Worm (Caenorhabditis elegans): Measurements from ENCODE around the gene idpc-3.

idpc-3 gene

DNA sequence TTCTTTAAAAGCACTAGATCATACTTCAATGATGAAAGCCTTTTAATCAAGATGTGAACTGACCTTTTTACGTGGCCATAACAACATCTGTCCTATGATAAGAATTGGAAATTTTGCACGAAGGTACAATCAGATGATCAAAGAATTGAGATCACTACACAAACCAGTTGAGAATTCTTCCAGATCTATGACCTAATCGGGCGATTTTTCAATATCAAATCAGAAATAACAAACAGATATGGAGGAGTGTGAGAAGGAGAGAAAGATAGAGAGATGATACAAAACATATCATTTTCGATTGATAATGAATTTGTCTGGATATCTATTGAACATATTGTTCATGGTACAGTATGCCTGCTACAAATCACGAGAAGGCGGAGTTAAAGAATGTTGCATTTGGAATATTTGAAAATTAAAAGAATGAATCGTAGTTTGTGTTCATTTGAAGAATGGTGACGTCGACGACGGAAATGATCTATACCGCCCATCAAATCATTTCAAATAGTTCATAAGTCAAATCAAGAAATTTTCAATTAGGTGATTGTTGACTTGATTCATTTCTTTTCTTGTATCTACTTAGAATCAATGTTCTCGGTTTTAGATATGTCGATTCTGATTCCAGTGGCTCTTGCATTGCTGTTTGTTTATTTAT, 25.3 kb upstream of the idpc-3 start, which contains the start of gene cyp-29A4 (continued):
- no peak for TF ChIP-seq zfp-3 (GFP tag; conservative IDR thresholded peaks at IDR 0.05)
- TF ChIP-seq nhr-102 (tag; optimal IDR thresholded peaks at IDR 0.05), result no peak
- TF ChIP-seq unc-62 (GFP tag; optimal IDR thresholded peaks at IDR 0.05 in 1 of 2), result peak in 1 of 2 experiments; percentile 66
- TF ChIP-seq unc-62 (tag; optimal IDR thresholded peaks at IDR 0.05), result no peak
- no peak for TF ChIP-seq skn-1 (tag; optimal IDR thresholded peaks at IDR 0.05)

DNA sequence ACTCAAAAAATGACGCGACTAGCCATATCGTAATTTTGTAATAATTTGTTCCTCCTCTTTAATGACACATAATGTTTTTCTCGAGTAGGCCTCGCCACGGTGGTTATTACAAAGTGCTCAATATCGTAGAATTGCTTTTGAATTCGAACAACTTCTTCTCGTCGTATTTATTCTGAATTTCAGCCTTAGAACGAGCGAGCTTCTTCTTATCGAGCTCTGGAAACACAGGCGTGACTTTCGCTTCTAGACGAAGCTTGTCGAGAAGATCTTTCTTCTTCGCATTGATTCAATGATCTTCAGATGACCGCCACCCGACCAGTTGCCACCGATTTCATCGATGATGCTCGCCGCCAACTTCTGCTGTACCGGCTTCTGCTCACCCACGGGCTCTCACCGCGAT, 22.3 kb upstream of the idpc-3 start, which contains the start of gene T06E4.21:
T06E4.21 (plus strand) TSS at position 301 of the 400 bp plus-strand sequence.
- no peak for TF ChIP-seq lin-15B (tag; optimal IDR thresholded peaks at IDR 0.05)
- no peak for TF ChIP-seq dve-1 (tag; optimal IDR thresholded peaks at IDR 0.05; ENCODE audit: insufficient read depth)
- no peak for TF ChIP-seq mes-2 (tag; optimal IDR thresholded peaks at IDR 0.05; ENCODE audit: poor library complexity, severe bottlenecking)
- TF ChIP-seq lin-1 (GFP tag; IDR thresholded peaks at IDR 0.05), result no peak
- no peak for TF ChIP-seq daf-12 (tag; optimal IDR thresholded peaks at IDR 0.05)
- TF ChIP-seq lin-29 (GFP tag; IDR thresholded peaks at IDR 0.05), result no peak
- no peak for TF ChIP-seq dmd-8 (GFP tag; IDR thresholded peaks at IDR 0.05)
- no peak for TF ChIP-seq saeg-2 (GFP tag; IDR thresholded peaks at IDR 0.05)
- TF ChIP-seq zag-1 (tag; optimal IDR thresholded peaks at IDR 0.05), result no peak
- no peak for TF ChIP-seq snpc-1.2 (GFP tag; IDR thresholded peaks at IDR 0.05)
- TF ChIP-seq lin-13 (GFP tag; optimal IDR thresholded peaks at IDR 0.05), result no peak
- TF ChIP-seq pha-4 (GFP tag; IDR thresholded peaks at IDR 0.05), result no peak
- no peak for TF ChIP-seq pha-4 (tag; optimal IDR thresholded peaks at IDR 0.05)
- TF ChIP-seq tag-97 (GFP tag; IDR thresholded peaks at IDR 0.05), result no peak
- no peak for TF ChIP-seq egl-27 (tag; optimal IDR thresholded peaks at IDR 0.05)
- no peak for TF ChIP-seq T20F7.1 (GFP tag; optimal IDR thresholded peaks at IDR 0.05)

ce11 chrV:9645507-9645906, 16.5 kb upstream of the idpc-3 start, which contains the start of the genes atl-1 and hcp-2:
atl-1 (minus strand) TSS chrV:9645595.
hcp-2 (plus strand) TSS chrV:9645859.
- TF ChIP-seq nhr-102 (tag; optimal IDR thresholded peaks at IDR 0.05) (no peak), dpl-1 (GFP tag; optimal IDR thresholded peaks at IDR 0.05) (peak; percentile 62)

ce11 chrV:9633313-9633712, 4.3 kb upstream of the idpc-3 start, which contains the start of gene col-147:
col-147 (minus strand) TSS chrV:9633338.
- TF ChIP-seq T20F7.1 (GFP tag; optimal IDR thresholded peaks at IDR 0.05) (no peak), ama-1 (optimal IDR thresholded peaks at IDR 0.05) (no peak), nhr-28 (tag; optimal IDR thresholded peaks at IDR 0.05) (peak; percentile 60), mdt-29 (GFP tag; IDR thresholded peaks at IDR 0.05) (no peak), ces-1 (GFP tag; optimal IDR thresholded peaks at IDR 0.05) (no peak), unc-62 (GFP tag; optimal IDR thresholded peaks at IDR 0.05 in 1 of 2) (peak in 1 of 2 experiments; percentile 83), unc-62 (tag; optimal IDR thresholded peaks at IDR 0.05) (no peak), dve-1 (tag; optimal IDR thresholded peaks at IDR 0.05; ENCODE audit: insufficient read depth) (no peak), pha-4 (GFP tag; IDR thresholded peaks at IDR 0.05) (no peak), pha-4 (tag; optimal IDR thresholded peaks at IDR 0.05) (no peak), ceh-28 (tag; optimal IDR thresholded peaks at IDR 0.05) (no peak), nhr-41 (GFP tag; IDR thresholded peaks at IDR 0.05) (no peak), tra-1 (GFP tag; IDR thresholded peaks at IDR 0.05) (no peak), cey-2 (tag; optimal IDR thresholded peaks at IDR 0.05; ENCODE audit: borderline replicate concordance, insufficient read depth) (peak; percentile 11), dmd-6 (GFP tag; IDR thresholded peaks at IDR 0.05) (0 out of 2 replicates have a peak, but pooled peaks have one; percentile 7)

ce11 chrV:9632348-9632747, 3.3 kb upstream of the idpc-3 start:
- TF ChIP-seq pha-4 (GFP tag; IDR thresholded peaks at IDR 0.05) (peak; percentile 56; the same call in 1 of the 2 replicates), pha-4 (tag; optimal IDR thresholded peaks at IDR 0.05) (no peak), mep-1 (tag; optimal IDR thresholded peaks at IDR 0.05) (no peak), zfp-3 (GFP tag; conservative IDR thresholded peaks at IDR 0.05) (no peak), nhr-102 (tag; optimal IDR thresholded peaks at IDR 0.05) (no peak), F26F4.8 (GFP tag; conservative IDR thresholded peaks at IDR 0.05) (0 out of 2 replicates have a peak, but pooled peaks have one; percentile 4), snpc-4 (tag; optimal IDR thresholded peaks at IDR 0.05) (no peak), mxl-2 (GFP tag; conservative IDR thresholded peaks at IDR 0.05) (no peak), nhr-76 (tag; optimal IDR thresholded peaks at IDR 0.05) (no peak), madf-5 (GFP tag; IDR thresholded peaks at IDR 0.05) (peak in 1 of 2 experiments; percentile 52; a peak in 1 of 4 replicates), dmd-9 (GFP tag; IDR thresholded peaks at IDR 0.05) (no peak), nhr-10 (tag; optimal IDR thresholded peaks at IDR 0.05) (no peak), set-16 (GFP tag; IDR thresholded peaks at IDR 0.05) (peak; percentile 99), ama-1 (optimal IDR thresholded peaks at IDR 0.05) (no peak), madf-9 (GFP tag; conservative IDR thresholded peaks at IDR 0.05) (no peak), mdl-1 (tag; optimal IDR thresholded peaks at IDR 0.05) (no peak), skn-1 (tag; optimal IDR thresholded peaks at IDR 0.05) (no peak)
